Worm (Caenorhabditis elegans): ENCODE results near the gene flcn-1.
"Not testable (repeated sequence)": the region's sequence is repeated elsewhere in the genome, so short reads cannot be mapped to it uniquely, and the experiment has no call there.

flcn-1 gene

DNA sequence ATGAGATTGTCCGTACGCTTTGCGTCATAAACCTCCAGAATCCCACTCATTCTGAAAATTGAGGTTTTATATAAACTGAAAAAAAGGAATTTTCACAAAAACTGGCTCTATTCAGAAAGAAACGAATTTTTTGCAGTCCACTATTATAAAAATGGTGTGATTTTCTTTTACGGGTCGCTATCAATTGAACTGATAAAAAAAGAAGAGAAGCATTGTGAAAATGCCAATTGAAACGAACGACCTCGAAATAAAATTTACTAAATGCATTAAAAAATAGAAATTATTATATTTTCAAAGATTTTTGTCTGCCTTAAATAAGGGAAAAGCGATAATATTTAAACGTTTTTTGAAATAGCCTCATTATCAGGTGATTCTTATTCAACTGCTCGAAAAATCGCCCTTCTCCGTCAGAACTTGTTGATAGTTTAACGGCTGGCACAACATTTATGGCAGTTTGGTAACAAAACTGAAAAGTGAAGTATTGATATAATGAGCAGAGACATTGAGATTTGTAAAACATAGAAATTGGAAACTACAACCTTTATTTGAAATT lies 43.7 kb downstream of the flcn-1 start, which contains the start of gene art-1:
Gene art-1 (minus strand): TSS at position 51 of the 553 bp plus-strand sequence.
- no peak for TF ChIP-seq klf-2 (GFP tag; conservative IDR thresholded peaks at IDR 0.05)
- TF ChIP-seq ref-1 (GFP tag; conservative IDR thresholded peaks at IDR 0.05): no peak
- no peak for TF ChIP-seq cog-1 (tag; optimal IDR thresholded peaks at IDR 0.05)
- no peak for TF ChIP-seq flt-1 (GFP tag; IDR thresholded peaks at IDR 0.05)
- no peak for TF ChIP-seq T22C8.4 (GFP tag; IDR thresholded peaks at IDR 0.05)

DNA sequence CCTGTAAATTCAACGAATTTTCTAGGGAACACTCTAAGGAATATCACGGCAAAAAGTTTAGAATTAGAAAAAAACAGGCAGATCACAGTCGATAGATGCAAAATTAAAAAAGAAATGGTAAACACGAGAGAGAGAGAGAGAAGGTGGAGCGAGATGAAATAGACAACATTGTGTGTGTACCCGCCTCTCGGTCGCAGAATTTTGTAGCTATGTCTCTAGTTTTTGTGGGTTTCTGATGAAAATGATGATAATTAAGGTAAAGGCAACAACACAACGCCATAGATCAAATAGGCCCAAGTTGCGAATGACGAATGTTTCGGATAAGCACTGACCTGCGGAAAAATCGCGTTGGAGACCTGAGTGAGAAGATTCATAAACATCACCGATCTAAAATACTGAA lies 44.9 kb downstream of the flcn-1 start, which contains the start of gene sod-1:
Gene sod-1 (minus strand): TSS at position 387 of the 400 bp plus-strand sequence.
- TF ChIP-seq klf-2 (GFP tag; conservative IDR thresholded peaks at IDR 0.05): no peak
- no peak for TF ChIP-seq ztf-29 (GFP tag; IDR thresholded peaks at IDR 0.05)
- no peak for TF ChIP-seq ztf-23 (GFP tag; IDR thresholded peaks at IDR 0.05)
- TF ChIP-seq tab-1 (GFP tag; IDR thresholded peaks at IDR 0.05): no peak
- no peak for TF ChIP-seq T22C8.4 (GFP tag; IDR thresholded peaks at IDR 0.05)

DNA sequence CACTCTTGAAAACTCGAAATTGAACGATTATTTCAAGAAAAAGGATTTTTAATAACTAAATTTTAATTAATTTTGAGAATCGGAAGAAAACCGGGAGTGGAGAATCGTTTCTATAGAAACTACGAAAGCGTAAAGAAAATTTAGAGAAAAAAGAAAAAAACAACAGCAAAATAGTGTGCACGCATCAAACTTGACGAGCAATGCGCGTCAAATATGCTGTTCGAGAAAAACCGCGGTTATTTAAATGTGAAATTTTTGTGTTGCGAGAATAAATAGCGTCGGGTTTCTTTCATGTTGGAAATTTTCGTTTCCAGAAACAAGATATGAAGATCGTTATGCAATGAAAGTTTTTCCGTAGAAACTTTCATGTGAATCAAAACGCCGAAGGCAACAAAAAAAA lies 45.4 kb downstream of the flcn-1 start:
- TF ChIP-seq ref-1 (GFP tag; conservative IDR thresholded peaks at IDR 0.05): no peak
- no peak for TF ChIP-seq cog-1 (tag; optimal IDR thresholded peaks at IDR 0.05)
- TF ChIP-seq ztf-23 (GFP tag; IDR thresholded peaks at IDR 0.05): no peak
- TF ChIP-seq med-1 (GFP tag; optimal IDR thresholded peaks at IDR 0.05; ENCODE audit: insufficient read depth): no peak
- no peak for TF ChIP-seq flt-1 (GFP tag; IDR thresholded peaks at IDR 0.05)
- no peak for TF ChIP-seq tab-1 (GFP tag; IDR thresholded peaks at IDR 0.05)
- TF ChIP-seq ztf-29 (GFP tag; IDR thresholded peaks at IDR 0.05): no peak
- no peak for TF ChIP-seq klf-2 (GFP tag; conservative IDR thresholded peaks at IDR 0.05)
- TF ChIP-seq T22C8.4 (GFP tag; IDR thresholded peaks at IDR 0.05): no peak

DNA sequence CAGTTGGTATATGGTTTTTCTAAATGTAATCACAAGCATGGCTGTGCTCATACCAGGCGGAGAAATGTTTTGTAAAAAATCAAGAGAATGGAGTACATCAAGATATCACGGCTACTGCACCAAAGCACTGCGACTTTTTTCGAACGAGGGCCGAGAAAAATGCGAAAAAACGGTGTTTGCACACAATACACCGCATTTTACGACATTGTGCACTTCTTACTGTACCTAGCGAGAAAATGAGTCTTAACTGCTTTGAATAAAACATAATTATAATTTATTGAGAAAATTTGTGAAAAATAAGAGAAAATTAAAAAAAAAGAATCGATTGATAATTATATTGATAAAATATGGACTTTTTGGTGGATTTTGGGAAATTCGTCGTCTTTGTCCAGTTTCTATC lies 47.2 kb downstream of the flcn-1 start:
- TF ChIP-seq med-1 (GFP tag; optimal IDR thresholded peaks at IDR 0.05; ENCODE audit: insufficient read depth): no peak
- TF ChIP-seq ref-1 (GFP tag; conservative IDR thresholded peaks at IDR 0.05): no peak
- no peak for TF ChIP-seq ztf-29 (GFP tag; IDR thresholded peaks at IDR 0.05)
- no peak for TF ChIP-seq flt-1 (GFP tag; IDR thresholded peaks at IDR 0.05)
- no peak for TF ChIP-seq cog-1 (tag; optimal IDR thresholded peaks at IDR 0.05)
- no peak for TF ChIP-seq tab-1 (GFP tag; IDR thresholded peaks at IDR 0.05)
- no peak for TF ChIP-seq T22C8.4 (GFP tag; IDR thresholded peaks at IDR 0.05)
- no peak for TF ChIP-seq ztf-23 (GFP tag; IDR thresholded peaks at IDR 0.05)
- TF ChIP-seq klf-2 (GFP tag; conservative IDR thresholded peaks at IDR 0.05): no peak

DNA sequence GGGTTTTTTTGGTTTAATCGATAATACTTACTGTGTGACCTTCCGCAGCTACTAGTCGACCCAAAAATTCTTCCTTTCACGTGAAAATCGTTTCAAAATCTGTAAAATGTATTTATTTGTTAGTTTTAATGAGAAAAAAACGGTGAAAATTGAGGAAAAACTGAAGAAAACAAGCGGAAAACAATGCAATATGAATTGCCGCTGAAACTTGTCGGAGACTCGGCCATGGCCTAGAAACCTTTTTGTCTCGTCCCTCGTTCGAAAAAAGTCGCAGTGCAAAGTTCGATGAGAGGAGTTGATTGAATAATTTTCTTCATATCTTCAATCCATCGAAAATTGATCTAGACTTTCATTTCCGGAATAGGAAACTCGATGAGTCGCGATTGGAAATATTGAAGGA lies 49.2 kb downstream of the flcn-1 start, which contains the start of gene C15F1.8:
Gene C15F1.8 (minus strand): TSS at position 101 of the 400 bp plus-strand sequence.
- TF ChIP-seq T22C8.4 (GFP tag; IDR thresholded peaks at IDR 0.05); flt-1 (GFP tag; IDR thresholded peaks at IDR 0.05); ref-1 (GFP tag; conservative IDR thresholded peaks at IDR 0.05): not testable (repeated sequence)

DNA sequence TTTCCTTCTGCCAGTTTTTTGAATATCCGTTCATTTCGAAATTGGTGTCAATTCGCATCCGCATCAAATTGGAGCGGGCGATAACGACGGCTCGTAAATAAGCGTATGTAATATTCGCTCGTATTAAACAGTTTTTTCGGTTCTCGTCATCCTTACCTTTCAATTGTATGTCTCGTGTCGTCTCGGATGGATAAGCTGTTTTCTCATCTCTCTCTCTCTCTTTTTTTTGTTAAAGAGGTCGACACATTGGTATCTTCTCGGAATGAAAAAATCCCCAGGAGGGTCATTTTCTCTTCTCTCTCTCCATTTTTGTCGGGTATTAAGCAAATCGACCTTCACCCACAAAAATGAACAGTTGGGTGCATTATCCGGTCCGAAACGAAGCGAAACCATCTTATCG lies 50.3 kb downstream of the flcn-1 start:
- TF ChIP-seq ref-1 (GFP tag; conservative IDR thresholded peaks at IDR 0.05) (no peak), klf-2 (GFP tag; conservative IDR thresholded peaks at IDR 0.05) (no peak), ztf-23 (GFP tag; IDR thresholded peaks at IDR 0.05) (no peak), med-1 (GFP tag; optimal IDR thresholded peaks at IDR 0.05; ENCODE audit: insufficient read depth) (no peak), cog-1 (tag; optimal IDR thresholded peaks at IDR 0.05) (no peak), ztf-29 (GFP tag; IDR thresholded peaks at IDR 0.05) (no peak)

DNA sequence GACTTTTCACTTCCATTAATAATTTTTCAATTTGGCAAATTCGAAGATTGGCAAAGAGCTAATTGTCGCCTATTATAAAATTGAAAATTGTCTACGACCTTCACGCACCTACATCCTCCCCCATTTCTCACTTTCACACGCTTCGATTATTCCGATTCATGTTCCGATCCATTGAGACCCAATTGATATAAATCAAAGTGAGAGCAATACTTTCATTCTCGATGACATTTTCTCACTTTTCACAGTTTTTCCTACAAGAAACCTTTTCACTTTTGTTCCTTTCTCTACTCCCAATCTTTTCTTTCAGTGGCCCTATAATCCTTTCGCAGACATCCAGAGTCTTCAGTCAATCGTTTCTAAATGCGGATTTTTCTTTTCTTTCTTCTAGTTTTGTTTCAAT lies 51.1 kb downstream of the flcn-1 start, which contains the start of gene C15F1.2:
Gene C15F1.2 (plus strand): TSS at position 308 of the 400 bp plus-strand sequence.
- TF ChIP-seq tab-1 (GFP tag; IDR thresholded peaks at IDR 0.05) (no peak), flt-1 (GFP tag; IDR thresholded peaks at IDR 0.05) (no peak), ztf-29 (GFP tag; IDR thresholded peaks at IDR 0.05) (no peak), cog-1 (tag; optimal IDR thresholded peaks at IDR 0.05) (no peak)

DNA sequence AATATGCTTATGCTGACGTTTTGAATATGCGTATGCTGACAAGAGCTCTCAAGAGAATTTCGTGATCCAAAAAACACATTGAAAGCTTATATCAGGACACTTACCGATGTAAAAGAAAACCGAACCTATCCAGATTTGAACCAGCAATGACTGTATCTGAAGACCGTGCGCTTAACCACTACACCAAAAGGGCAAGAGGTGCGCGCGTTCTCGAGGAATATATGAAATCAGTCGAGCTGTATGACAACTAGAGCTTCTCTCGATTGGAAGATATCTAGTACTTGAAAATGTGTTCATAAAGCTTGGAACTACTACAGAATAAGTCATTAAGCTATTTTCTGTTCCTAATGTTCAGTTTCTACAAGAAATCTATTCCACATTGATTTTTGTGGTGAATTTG lies 54.4 kb downstream of the flcn-1 start:
- TF ChIP-seq tab-1 (GFP tag; IDR thresholded peaks at IDR 0.05): peak; percentile 78; the same call in 1 of the 2 replicates
- TF ChIP-seq ztf-23 (GFP tag; IDR thresholded peaks at IDR 0.05): peak; percentile 62; the same call in 1 of the 2 replicates
- TF ChIP-seq flt-1 (GFP tag; IDR thresholded peaks at IDR 0.05): peak; percentile 64; the same call in 1 of the 2 replicates

DNA sequence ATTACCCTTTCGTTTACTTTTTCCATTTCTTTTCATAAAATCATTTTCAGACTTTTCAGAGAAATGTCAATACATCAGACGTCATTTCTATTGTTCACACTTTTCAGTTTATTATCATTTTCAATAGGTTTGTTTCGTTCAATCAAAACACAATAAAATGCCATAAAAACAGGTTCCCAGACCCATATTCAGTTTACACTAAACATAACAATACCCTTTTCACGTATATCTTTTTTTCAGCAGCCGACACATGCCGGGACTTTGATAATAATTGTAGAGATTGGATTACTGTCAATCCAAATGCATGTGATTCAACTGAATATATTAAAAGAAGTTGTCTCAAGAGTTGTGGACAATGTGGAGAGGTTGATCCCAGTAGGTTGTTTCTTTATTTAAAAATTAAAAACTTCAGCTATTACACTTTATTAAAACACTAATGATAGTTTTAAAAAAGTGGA lies 61.3 kb downstream of the flcn-1 start, which contains the start of gene C15F1.1:
Gene C15F1.1 (plus strand): TSS at position 51 of the 458 bp plus-strand sequence.
- no peak for TF ChIP-seq flt-1 (GFP tag; IDR thresholded peaks at IDR 0.05)
- no peak for TF ChIP-seq med-1 (GFP tag; optimal IDR thresholded peaks at IDR 0.05; ENCODE audit: insufficient read depth)
- no peak for TF ChIP-seq ztf-29 (GFP tag; IDR thresholded peaks at IDR 0.05)
- TF ChIP-seq klf-2 (GFP tag; conservative IDR thresholded peaks at IDR 0.05): no peak
- no peak for TF ChIP-seq ztf-23 (GFP tag; IDR thresholded peaks at IDR 0.05)
- no peak for TF ChIP-seq T22C8.4 (GFP tag; IDR thresholded peaks at IDR 0.05)
- no peak for TF ChIP-seq tab-1 (GFP tag; IDR thresholded peaks at IDR 0.05)
- TF ChIP-seq cog-1 (tag; optimal IDR thresholded peaks at IDR 0.05): no peak
- TF ChIP-seq ref-1 (GFP tag; conservative IDR thresholded peaks at IDR 0.05): no peak

DNA sequence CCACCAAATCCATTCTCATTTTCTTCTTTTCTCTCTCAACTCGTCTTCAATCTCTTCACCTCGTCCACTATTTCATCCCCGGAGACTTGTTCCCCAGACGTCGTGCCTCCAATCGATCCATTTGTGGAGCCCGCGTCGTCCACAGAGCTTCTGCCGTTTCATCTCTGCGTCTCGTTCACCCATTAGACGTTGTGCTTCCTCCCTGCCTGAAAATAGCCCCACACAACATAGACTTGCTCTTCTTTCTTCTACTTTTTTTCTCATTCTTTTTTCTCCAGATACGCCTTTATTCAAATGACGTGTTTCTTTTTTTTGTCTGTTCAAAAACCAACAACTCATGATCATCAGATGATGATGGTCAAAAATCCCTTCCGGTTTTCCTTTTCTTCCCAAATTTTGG lies 64.4 kb downstream of the flcn-1 start:
- TF ChIP-seq flt-1 (GFP tag; IDR thresholded peaks at IDR 0.05): no peak
- no peak for TF ChIP-seq tab-1 (GFP tag; IDR thresholded peaks at IDR 0.05)
- TF ChIP-seq klf-2 (GFP tag; conservative IDR thresholded peaks at IDR 0.05): no peak
- no peak for TF ChIP-seq med-1 (GFP tag; optimal IDR thresholded peaks at IDR 0.05; ENCODE audit: insufficient read depth)
- no peak for TF ChIP-seq cog-1 (tag; optimal IDR thresholded peaks at IDR 0.05)
- no peak for TF ChIP-seq ref-1 (GFP tag; conservative IDR thresholded peaks at IDR 0.05)
- TF ChIP-seq ztf-23 (GFP tag; IDR thresholded peaks at IDR 0.05): no peak
- TF ChIP-seq T22C8.4 (GFP tag; IDR thresholded peaks at IDR 0.05): no peak
- TF ChIP-seq ztf-29 (GFP tag; IDR thresholded peaks at IDR 0.05): no peak

Measured in whole organism, midembryonic.